Worm (Caenorhabditis elegans) whole organism, early embryonic: ENCODE results near the gene C28D4.18.

ENCODE experiments used
- aly-1 ChIP-seq: sonication (generic microtip); optimal IDR thresholded peaks from 2 replicates; lab custom pipeline; 2016; ENCODE audit warnings: missing genetic modification characterization, missing compliant biosample characterization
- ama-1 ChIP-seq: fragments of 150-350 bp; optimal IDR thresholded peaks from 2 replicates; lab custom pipeline; 2014
- ceh-13 ChIP-seq: fragments of 200-800 bp; sonication (Bioruptor generic); optimal IDR thresholded peaks from 2 replicates; lab custom pipeline; 2018; ENCODE audit warnings: mild to moderate bottlenecking, missing genetic modification characterization, missing compliant biosample characterization
- ceh-36 ChIP-seq: sonication (generic microtip); optimal IDR thresholded peaks from 2 replicates; lab custom pipeline; 2016; ENCODE audit warnings: missing genetic modification characterization, inconsistent platforms, missing compliant biosample characterization
- ets-7 ChIP-seq: sonication (generic microtip); optimal IDR thresholded peaks from 2 replicates; lab custom pipeline; 2016; ENCODE audit warnings: missing genotype, missing genetic modification characterization, missing compliant biosample characterization
- flt-1 ChIP-seq: fragments of 200-800 bp; sonication (Bioruptor generic); IDR thresholded peaks from 2 replicates; pipeline ENCODE4 v1.3.6; 2022; ENCODE audit warnings: missing genetic modification characterization, missing compliant biosample characterization
- hmbx-1 ChIP-seq: sonication (generic microtip); optimal IDR thresholded peaks from 2 replicates; lab custom pipeline; 2016; ENCODE audit warnings: mild to moderate bottlenecking, missing genetic modification characterization, missing compliant biosample characterization
- hmg-4 ChIP-seq: fragments of 200-800 bp; sonication (Bioruptor generic); optimal IDR thresholded peaks from 2 replicates; lab custom pipeline; 2018; ENCODE audit warnings: mild to moderate bottlenecking, missing genetic modification characterization, missing compliant biosample characterization
- pes-1 ChIP-seq: fragments of 200-800 bp; sonication (Bioruptor generic); IDR thresholded peaks from 2 replicates; pipeline ENCODE4 v1.3.6; 2022; ENCODE audit warnings: missing genetic modification reagents, missing genetic modification characterization, missing compliant biosample characterization
- scrt-1 ChIP-seq: fragments of 200-800 bp; sonication (Bioruptor generic); IDR thresholded peaks from 2 replicates; pipeline ENCODE4 v1.3.6; 2022; ENCODE audit warnings: missing genetic modification characterization, missing compliant biosample characterization
- tbx-11 ChIP-seq: fragments of 200-800 bp; sonication (Bioruptor generic); IDR thresholded peaks from 2 replicates; pipeline ENCODE4 v1.3.6; 2022; ENCODE audit warnings: missing genetic modification characterization, missing compliant biosample characterization
- tra-4 ChIP-seq: sonication (generic microtip); optimal IDR thresholded peaks from 2 replicates; lab custom pipeline; 2017; ENCODE audit warnings: missing genetic modification characterization, missing compliant biosample characterization

ce11 chrIV:9680841-9681240 lies 44.2 kb upstream of the C28D4.18 start, which contains the start of gene ins-8:
- TF ChIP-seq ceh-36 (tag; lab: Kevin White, UChicago) (no peak), scrt-1 (GFP tag; lab: Robert Waterston, UW) (no peak), pes-1 (GFP tag; lab: Robert Waterston, UW) (no peak), hmbx-1 (no peak), tbx-11 (GFP tag; lab: Robert Waterston, UW) (no peak), aly-1 (tag; lab: Kevin White, UChicago) (no peak), ama-1 (no peak), ets-7 (tag; lab: Kevin White, UChicago) (no peak), flt-1 (GFP tag; lab: Robert Waterston, UW) (no peak), tra-4 (tag; lab: Kevin White, UChicago) (no peak), ceh-13 (GFP tag; lab: Kevin White, UChicago) (no peak), hmg-4 (no peak)
